Fruit fly (Drosophila melanogaster) Kc167 (cell line): ENCODE measurements around the gene CG13895.

Experiments
- h ChIP-seq: fragments of >200 bp; optimal IDR thresholded peaks from 3 replicates; lab custom pipeline; 2018; ENCODE audit warnings: missing external identifiers
- insv ChIP-seq: fragments of >200 bp; optimal IDR thresholded peaks from 3 replicates; lab custom pipeline; 2018; ENCODE audit warnings: missing external identifiers

DNA sequence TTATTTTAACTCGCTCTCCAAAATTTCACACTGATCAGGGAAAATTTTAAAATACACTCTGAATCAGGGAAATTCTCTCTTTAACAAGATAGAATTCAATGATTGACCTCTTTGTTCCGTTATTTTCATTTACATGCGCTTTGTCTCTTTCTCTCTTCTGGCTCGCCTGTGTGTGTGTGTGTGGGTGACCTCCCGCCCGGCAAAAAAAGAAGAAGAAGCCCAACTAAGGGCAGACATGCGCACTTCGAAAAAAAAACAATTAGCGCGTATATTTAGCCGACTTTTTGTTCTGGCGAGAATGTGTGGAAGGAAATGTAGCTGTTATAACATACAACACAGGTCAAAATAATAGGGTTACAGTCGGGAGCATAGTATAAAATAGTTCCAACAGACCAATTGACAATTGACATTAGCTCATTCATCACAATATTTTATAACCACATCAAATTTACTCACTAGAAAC, 25.6 kb downstream of the CG13895 start, which contains the start of gene CG3386:
- no peak for TF ChIP-seq h (lab: Kevin White, UChicago)
- no peak for TF ChIP-seq insv (lab: Kevin White, UChicago)
